Fruit fly (Drosophila melanogaster): ENCODE data around the gene Ndc1.

Gene Ndc1

dm6 chr3R:23924200-23924599 lies at the start of gene Ndc1:
Gene Ndc1, plus strand, starts transcription at chr3R:23924399.
- no peak for TF ChIP-seq CG17801 (GFP tag; optimal IDR thresholded peaks at IDR 0.05; ENCODE audit: partially characterized antibody)

dm6 chr3R:23874752-23875151 lies 49.4 kb upstream of the Ndc1 start:
- TF ChIP-seq CG17801 (GFP tag; optimal IDR thresholded peaks at IDR 0.05; ENCODE audit: partially characterized antibody) = no peak

- TF ChIP-seq CG17801 (GFP tag; optimal IDR thresholded peaks at IDR 0.05; ENCODE audit: partially characterized antibody) = no peak
Observed at dm6 chr3R:23876699-23877098, 47.5 kb upstream of the Ndc1 start.

dm6 chr3R:23877606-23878317 lies 46.4 kb upstream of the Ndc1 start:
- TF ChIP-seq CG17801 (GFP tag; optimal IDR thresholded peaks at IDR 0.05; ENCODE audit: partially characterized antibody) = no peak

- no peak for TF ChIP-seq CG17801 (GFP tag; optimal IDR thresholded peaks at IDR 0.05; ENCODE audit: partially characterized antibody)
Observed at dm6 chr3R:23878318-23878799, 45.8 kb upstream of the Ndc1 start.

- TF ChIP-seq CG17801 (GFP tag; optimal IDR thresholded peaks at IDR 0.05; ENCODE audit: partially characterized antibody) = no peak
Observed at dm6 chr3R:23880280-23880679, 43.9 kb upstream of the Ndc1 start.

- no peak for TF ChIP-seq CG17801 (GFP tag; optimal IDR thresholded peaks at IDR 0.05; ENCODE audit: partially characterized antibody)
Observed at dm6 chr3R:23884088-23884727, 40.0 kb upstream of the Ndc1 start.

dm6 chr3R:23885182-23885581 lies 39.0 kb upstream of the Ndc1 start:
- no peak for TF ChIP-seq CG17801 (GFP tag; optimal IDR thresholded peaks at IDR 0.05; ENCODE audit: partially characterized antibody)

dm6 chr3R:23885660-23886059 lies 38.5 kb upstream of the Ndc1 start:
- TF ChIP-seq CG17801 (GFP tag; optimal IDR thresholded peaks at IDR 0.05; ENCODE audit: partially characterized antibody) = no peak

dm6 chr3R:23886270-23887095 lies 37.7 kb upstream of the Ndc1 start:
- peak; percentile 92 for TF ChIP-seq CG17801 (GFP tag; optimal IDR thresholded peaks at IDR 0.05; ENCODE audit: partially characterized antibody)

- peak; percentile 98 for TF ChIP-seq CG17801 (GFP tag; optimal IDR thresholded peaks at IDR 0.05; ENCODE audit: partially characterized antibody)
Observed at dm6 chr3R:23887096-23887421, 37.1 kb upstream of the Ndc1 start.

dm6 chr3R:23887572-23887971 lies 36.6 kb upstream of the Ndc1 start:
- no peak for TF ChIP-seq CG17801 (GFP tag; optimal IDR thresholded peaks at IDR 0.05; ENCODE audit: partially characterized antibody)

dm6 chr3R:23888273-23889220 lies 35.7 kb upstream of the Ndc1 start:
- peak; percentile 36 for TF ChIP-seq CG17801 (GFP tag; optimal IDR thresholded peaks at IDR 0.05; ENCODE audit: partially characterized antibody)

- TF ChIP-seq CG17801 (GFP tag; optimal IDR thresholded peaks at IDR 0.05; ENCODE audit: partially characterized antibody) = peak; percentile 75
Observed at dm6 chr3R:23889922-23890321, 34.3 kb upstream of the Ndc1 start, which contains the start of gene Pli. Gene Pli, minus strand, starts transcription at chr3R:23890052.

dm6 chr3R:23890886-23891285 lies 33.3 kb upstream of the Ndc1 start, which contains the start of gene TfIIA-S:
Gene TfIIA-S, minus strand, starts transcription at chr3R:23891060.
- TF ChIP-seq CG17801 (GFP tag; optimal IDR thresholded peaks at IDR 0.05; ENCODE audit: partially characterized antibody) = peak; percentile 75
